Worm (Caenorhabditis elegans) whole organism, L1 larva: ENCODE measurements around the gene Y38H6C.8.

Source experiments
- aly-2 ChIP-seq: fragments of 150-350 bp; optimal IDR thresholded peaks from 2 replicates; lab custom pipeline; 2014; ENCODE audit warnings: missing biosample characterization, missing genetic modification characterization
- egl-27 ChIP-seq, 2 experiments: fragments of 150-350 bp in 1 of 2; sonication (generic microtip); optimal IDR thresholded peaks; 3 replicates each; lab custom pipeline; 2017 to 2018; ENCODE audit warnings: missing biosample characterization in 2 of 2, missing genetic modification characterization in 2 of 2, missing genetic modification reagents in 2 of 2
- lin-14 ChIP-seq: fragments of 200-800 bp; sonication (Bioruptor generic); optimal IDR thresholded peaks from 2 replicates; lab custom pipeline; 2018; ENCODE audit warnings: mild to moderate bottlenecking, missing genetic modification characterization, moderate library complexity, missing compliant biosample characterization
- pag-3 ChIP-seq: sonication (generic microtip); optimal IDR thresholded peaks from 2 replicates; lab custom pipeline; 2017; ENCODE audit warnings: missing genetic modification characterization, mild to moderate bottlenecking, missing compliant biosample characterization, antibody characterized with exemption, borderline replicate concordance; ENCODE audit not compliant: insufficient read depth

ce11 chrV:20547048-20547447 lies 33.3 kb downstream of the Y38H6C.8 start, which contains the start of gene Y38H6C.18:
- TF ChIP-seq egl-27 (tag; optimal IDR thresholded peaks at IDR 0.05; lab: Kevin White, UChicago) (no peak), pag-3 (tag; lab: Kevin White, UChicago) (no peak), lin-14 (no peak), aly-2 (no peak)
